Worm (Caenorhabditis elegans): Measurements from ENCODE around the gene ZK643.5.
A peak's percentile ranks its signal among the peaks of the same experiment; 100 is the strongest.

ZK643.5 gene

DNA sequence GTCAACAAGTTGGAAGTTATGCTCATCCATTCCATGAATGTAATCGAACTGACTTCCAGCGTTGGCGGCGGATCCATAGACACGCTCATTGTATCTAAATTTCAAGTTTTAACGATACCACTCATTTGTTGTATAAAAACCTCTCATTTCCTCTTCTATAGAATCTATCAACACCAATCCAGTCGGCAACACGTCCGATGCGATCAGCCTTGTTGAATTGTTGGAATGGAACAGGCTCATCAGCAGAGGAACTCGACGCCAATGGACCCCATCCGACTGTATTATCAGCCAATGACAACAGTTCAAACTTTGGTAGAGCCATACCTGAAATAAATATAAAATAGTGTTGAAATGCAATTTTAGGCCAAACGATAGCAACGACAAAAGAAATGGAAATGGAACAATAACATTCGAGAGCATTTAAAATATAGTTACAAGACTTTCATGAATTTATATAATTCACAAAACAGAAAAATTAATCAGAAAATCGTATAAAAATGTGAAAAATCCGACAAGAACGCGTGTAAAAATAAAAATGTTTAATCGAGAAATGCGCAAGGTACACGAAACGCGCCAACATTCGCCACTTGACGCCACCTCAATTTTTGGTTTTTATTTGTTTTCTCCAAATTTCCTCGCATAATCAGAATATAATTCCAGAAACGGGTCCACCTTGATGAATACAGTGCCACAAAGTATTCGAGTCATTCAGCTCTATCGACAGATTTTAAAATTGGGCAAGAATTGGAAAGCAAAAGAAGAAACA lies 15.4 kb upstream of the ZK643.5 start, which contains the start of the genes eif-3.D and R08D7.4:
Gene eif-3.D (minus strand): TSS at position 324 of the 766 bp plus-strand sequence.
Gene R08D7.4 (plus strand): TSS at position 638 of the 766 bp plus-strand sequence.
- peak; percentile 48 for TF ChIP-seq F13H6.1 (tag; optimal IDR thresholded peaks at IDR 0.05)
- peak; percentile 42 for TF ChIP-seq mab-5 (tag; optimal IDR thresholded peaks at IDR 0.05)
- TF ChIP-seq unc-55 (GFP tag; optimal IDR thresholded peaks at IDR 0.05), result peak; percentile 84
- TF ChIP-seq lin-13 (GFP tag; optimal IDR thresholded peaks at IDR 0.05), result peak; percentile 23
- peak; percentile 72 for TF ChIP-seq gmeb-1 (tag; optimal IDR thresholded peaks at IDR 0.05)
- TF ChIP-seq crh-2 (tag; optimal IDR thresholded peaks at IDR 0.05), result peak; percentile 59
- no peak for TF ChIP-seq alr-1 (tag; optimal IDR thresholded peaks at IDR 0.05)
- peak; percentile 87 for TF ChIP-seq C34F6.9 (tag; optimal IDR thresholded peaks at IDR 0.05)
- TF ChIP-seq nhr-77 (tag; optimal IDR thresholded peaks at IDR 0.05), result no peak
- peak; percentile 44 for TF ChIP-seq nhr-25 (tag; optimal IDR thresholded peaks at IDR 0.05)
- TF ChIP-seq ztf-4 (tag; optimal IDR thresholded peaks at IDR 0.05), result no peak
- peak; percentile 71 to 83 for TF ChIP-seq lsy-2 (tag; optimal IDR thresholded peaks at IDR 0.05)
- TF ChIP-seq snpc-4 (tag; optimal IDR thresholded peaks at IDR 0.05), result no peak
- TF ChIP-seq nhr-129 (tag; optimal IDR thresholded peaks at IDR 0.05), result peak; percentile 63
- TF ChIP-seq sma-3 (GFP tag; optimal IDR thresholded peaks at IDR 0.05), result peak; percentile 8
- peak; percentile 13 for TF ChIP-seq lin-11 (tag; optimal IDR thresholded peaks at IDR 0.05)
- no peak for TF ChIP-seq aly-2 (tag; optimal IDR thresholded peaks at IDR 0.05)
- TF ChIP-seq nhr-10 (tag; optimal IDR thresholded peaks at IDR 0.05), result no peak
- TF ChIP-seq sma-9 (GFP tag; optimal IDR thresholded peaks at IDR 0.05), result peak; percentile 38
- no peak for TF ChIP-seq sma-9 (tag; optimal IDR thresholded peaks at IDR 0.05)
- no peak for TF ChIP-seq peb-1 (tag; optimal IDR thresholded peaks at IDR 0.05)

DNA sequence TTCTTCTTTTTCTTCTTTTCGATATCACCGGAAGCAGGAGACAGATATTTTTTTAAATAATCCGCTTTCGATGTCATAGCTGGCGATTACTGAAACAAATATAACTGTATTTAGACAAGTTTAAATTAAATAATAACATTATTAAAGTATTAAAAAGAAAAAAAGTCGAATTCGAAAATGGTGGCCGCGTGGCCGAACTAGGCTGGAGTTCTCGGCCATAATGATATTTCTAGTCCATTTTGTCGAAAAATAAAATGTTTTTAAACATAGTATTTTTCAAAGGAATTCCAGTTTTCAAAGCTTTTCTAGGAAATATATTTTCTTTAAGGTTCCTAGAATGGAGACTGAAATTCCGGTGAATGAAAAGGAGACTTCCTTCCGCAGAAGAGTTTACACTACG lies 11.6 kb upstream of the ZK643.5 start, which contains the start of the genes bud-13 and rpap-2:
Gene bud-13 (minus strand): TSS at position 89 of the 400 bp plus-strand sequence.
Gene rpap-2 (plus strand): TSS at position 329 of the 400 bp plus-strand sequence.
- TF ChIP-seq mab-5 (tag; optimal IDR thresholded peaks at IDR 0.05) (no peak), gmeb-1 (tag; optimal IDR thresholded peaks at IDR 0.05) (no peak), unc-55 (GFP tag; optimal IDR thresholded peaks at IDR 0.05) (peak; percentile 14)

DNA sequence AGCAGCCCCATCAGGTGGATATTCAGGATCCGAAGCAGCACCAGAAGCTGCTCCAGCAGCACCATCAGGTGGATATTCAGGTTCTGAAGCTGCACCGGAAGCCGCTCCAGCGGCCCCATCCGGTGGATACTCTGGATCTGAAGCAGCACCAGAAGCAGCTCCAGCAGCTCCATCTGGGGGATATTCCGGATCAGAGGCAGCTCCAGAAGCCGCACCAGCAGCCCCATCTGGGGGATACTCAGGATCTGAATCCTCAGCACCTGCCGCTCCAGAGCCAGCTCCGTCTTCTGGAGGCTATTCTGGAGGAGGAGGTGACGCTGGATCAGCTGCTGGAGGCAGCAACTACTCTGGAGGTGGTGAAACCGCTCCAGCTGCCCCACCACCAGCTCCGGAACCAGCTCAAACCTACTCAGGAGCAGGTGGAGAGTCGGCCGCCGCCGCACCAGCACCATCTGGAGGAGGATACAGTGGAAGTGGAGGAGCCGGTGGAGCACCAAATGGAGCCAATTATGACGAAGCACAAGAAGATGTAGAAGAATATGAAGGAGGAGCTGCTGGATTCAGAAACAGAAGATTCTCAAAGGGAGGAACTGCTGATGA lies 8.8 kb upstream of the ZK643.5 start:
- TF ChIP-seq F13H6.1 (tag; optimal IDR thresholded peaks at IDR 0.05) (no peak), skn-1 (tag; optimal IDR thresholded peaks at IDR 0.05) (no peak), elt-1 (tag; optimal IDR thresholded peaks at IDR 0.05) (no peak), nhr-12 (tag; optimal IDR thresholded peaks at IDR 0.05) (no peak), unc-62 (GFP tag; optimal IDR thresholded peaks at IDR 0.05) (no peak), nhr-23 (tag; optimal IDR thresholded peaks at IDR 0.05) (no peak), ZK546.5 (tag; optimal IDR thresholded peaks at IDR 0.05) (no peak), nhr-11 (tag; optimal IDR thresholded peaks at IDR 0.05) (no peak), Y55F3AM.14 (GFP tag; optimal IDR thresholded peaks at IDR 0.05) (no peak), elt-3 (tag; optimal IDR thresholded peaks at IDR 0.05) (no peak)

DNA sequence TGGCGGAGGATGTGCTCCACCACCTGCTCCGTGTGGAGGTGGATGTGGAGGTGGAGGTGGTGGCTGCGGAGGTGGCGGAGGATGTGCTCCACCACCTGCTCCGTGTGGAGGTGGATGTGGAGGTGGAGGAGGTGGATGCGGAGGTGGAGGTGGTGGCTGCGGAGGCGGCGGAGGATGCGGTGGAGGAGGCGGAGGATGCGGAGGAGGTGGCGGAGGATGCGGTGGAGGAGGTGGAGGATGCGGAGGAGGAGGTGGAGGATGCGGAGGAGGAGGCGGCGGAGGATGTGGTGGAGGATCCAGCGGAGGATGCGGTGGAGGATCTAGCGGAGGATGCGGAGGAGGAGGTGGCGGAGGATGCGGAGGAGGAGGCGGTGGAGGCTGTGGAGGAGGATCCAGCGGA lies 6.5 kb upstream of the ZK643.5 start:
- TF ChIP-seq nhr-10 (tag; optimal IDR thresholded peaks at IDR 0.05), result no peak
- no peak for TF ChIP-seq unc-62 (GFP tag; optimal IDR thresholded peaks at IDR 0.05)
- TF ChIP-seq nhr-23 (tag; optimal IDR thresholded peaks at IDR 0.05), result no peak
- no peak for TF ChIP-seq R02D3.7 (tag; optimal IDR thresholded peaks at IDR 0.05)
- TF ChIP-seq nhr-6 (tag; optimal IDR thresholded peaks at IDR 0.05), result no peak
- no peak for TF ChIP-seq mab-5 (tag; optimal IDR thresholded peaks at IDR 0.05)
- TF ChIP-seq dmd-4 (tag; optimal IDR thresholded peaks at IDR 0.05), result no peak
- no peak for TF ChIP-seq Y55F3AM.14 (GFP tag; optimal IDR thresholded peaks at IDR 0.05)
- TF ChIP-seq ztf-4 (tag; optimal IDR thresholded peaks at IDR 0.05), result no peak
- no peak for TF ChIP-seq nhr-11 (tag; optimal IDR thresholded peaks at IDR 0.05)
- TF ChIP-seq nhr-21 (tag; optimal IDR thresholded peaks at IDR 0.05), result no peak
- no peak for TF ChIP-seq ceh-16 (tag; optimal IDR thresholded peaks at IDR 0.05)
- TF ChIP-seq sem-4 (tag; optimal IDR thresholded peaks at IDR 0.05), result no peak

Measured in whole organism, L2 larva.